Worm (Caenorhabditis elegans) whole organism, mixed stage, embryonic: ENCODE data around the gene rps-3.

Source experiments
- ces-1 ChIP-seq: fragments of 150-350 bp; optimal IDR thresholded peaks from 2 replicates; lab custom pipeline; 2014; ENCODE audit warnings: missing biosample characterization, missing genetic modification reagents, missing genetic modification characterization
- elt-1 ChIP-seq: sonication (generic microtip); optimal IDR thresholded peaks from 2 replicates; lab custom pipeline; 2017; ENCODE audit warnings: missing genetic modification characterization, mild to moderate bottlenecking, missing compliant biosample characterization, antibody characterized with exemption, moderate library complexity, borderline replicate concordance; ENCODE audit not compliant: insufficient read depth
- lin-13 ChIP-seq: fragments of 150-350 bp; optimal IDR thresholded peaks from 2 replicates; lab custom pipeline; 2014; ENCODE audit warnings: missing biosample characterization, missing genetic modification characterization
- lsy-2 ChIP-seq: fragments of 150-350 bp; optimal IDR thresholded peaks from 2 replicates; lab custom pipeline; 2014; ENCODE audit warnings: missing biosample characterization, missing genetic modification characterization
- mab-5 ChIP-seq: fragments of 150-350 bp; optimal IDR thresholded peaks from 2 replicates; lab custom pipeline; 2014; ENCODE audit warnings: missing biosample characterization, missing genetic modification characterization
- nhr-28 ChIP-seq: fragments of 150-350 bp; optimal IDR thresholded peaks from 2 replicates; lab custom pipeline; 2014; ENCODE audit warnings: missing biosample characterization, missing genetic modification characterization
- pha-4 ChIP-seq: fragments of 150-350 bp; optimal IDR thresholded peaks from 2 replicates; lab custom pipeline; 2018; ENCODE audit warnings: missing biosample characterization, missing genetic modification reagents, missing genetic modification characterization
- unc-39 ChIP-seq: fragments of 150-350 bp; optimal IDR thresholded peaks from 2 replicates; lab custom pipeline; 2014; ENCODE audit warnings: missing biosample characterization, missing genetic modification characterization
- unc-62 ChIP-seq: fragments of 150-350 bp; optimal IDR thresholded peaks from 2 replicates; lab custom pipeline; 2014; ENCODE audit warnings: missing biosample characterization, missing genetic modification reagents, missing genetic modification characterization
- zip-8 ChIP-seq: fragments of 150-350 bp; optimal IDR thresholded peaks from 2 replicates; lab custom pipeline; 2014; ENCODE audit warnings: missing biosample characterization, missing genetic modification characterization

ce11 chrIII:6173020-6173597, 33.5 kb upstream of the rps-3 start, which contains the start of the genes abcf-3 and F42A10.5:
- TF ChIP-seq elt-1 (tag; lab: Kevin White, UChicago) (no peak), mab-5 (tag; lab: Kevin White, UChicago) (no peak), lsy-2 (tag; lab: Kevin White, UChicago) (peak; percentile 70), nhr-28 (no peak), zip-8 (tag; lab: Kevin White, UChicago) (no peak), unc-62 (GFP tag; lab: Kevin White, UChicago) (no peak), ces-1 (GFP tag; lab: Kevin White, UChicago) (no peak), lin-13 (peak; percentile 63), pha-4 (tag; lab: Kevin White, UChicago) (peak; percentile 38), unc-39 (tag; lab: Kevin White, UChicago) (no peak)
